Worm (Caenorhabditis elegans) whole organism, L1 larva: ENCODE data around the gene cul-6.

ENCODE experiments used
- C04F5.9 ChIP-seq: sonication (generic microtip); optimal IDR thresholded peaks from 2 replicates; lab custom pipeline; 2016; ENCODE audit warnings: missing genetic modification characterization, missing compliant biosample characterization
- C34B4.2 ChIP-seq: sonication (generic microtip); optimal IDR thresholded peaks from 2 replicates; lab custom pipeline; 2017; ENCODE audit warnings: mild to moderate bottlenecking, missing genetic modification characterization, missing compliant biosample characterization
- F16B12.6 ChIP-seq: fragments of 150-350 bp; optimal IDR thresholded peaks from 2 replicates; lab custom pipeline; 2014; ENCODE audit warnings: missing biosample characterization, missing genetic modification characterization
- Y116A8C.19 ChIP-seq: sonication (generic microtip); optimal IDR thresholded peaks from 2 replicates; lab custom pipeline; 2016; ENCODE audit warnings: missing compliant biosample characterization, missing genetic modification characterization, borderline replicate concordance
- aha-1 ChIP-seq: fragments of 150-350 bp; optimal IDR thresholded peaks from 2 replicates; lab custom pipeline; 2014; ENCODE audit warnings: missing biosample characterization, missing genetic modification characterization
- aly-2 ChIP-seq: fragments of 150-350 bp; optimal IDR thresholded peaks from 2 replicates; lab custom pipeline; 2014; ENCODE audit warnings: missing biosample characterization, missing genetic modification characterization
- ama-1 ChIP-seq: fragments of 150-350 bp; optimal IDR thresholded peaks from 2 replicates; lab custom pipeline; 2014
- blmp-1 ChIP-seq: fragments of 150-350 bp; optimal IDR thresholded peaks from 2 replicates; lab custom pipeline; 2014; ENCODE audit warnings: missing biosample characterization, missing genetic modification characterization
- ceh-8 ChIP-seq: fragments of 200-800 bp; sonication (Bioruptor generic); optimal IDR thresholded peaks from 2 replicates; lab custom pipeline; 2018; ENCODE audit warnings: mild to moderate bottlenecking, missing genetic modification characterization, moderate library complexity, missing compliant biosample characterization
- ceh-88 ChIP-seq: fragments of 200-800 bp; sonication (Bioruptor generic); IDR thresholded peaks from 2 replicates; pipeline ENCODE4 v1.3.6; 2022; ENCODE audit warnings: missing genetic modification characterization, missing compliant biosample characterization
- ceh-90 ChIP-seq: sonication (generic microtip); optimal IDR thresholded peaks from 2 replicates; lab custom pipeline; 2016; ENCODE audit warnings: missing genetic modification characterization, missing compliant biosample characterization
- dpl-1 ChIP-seq, 3 experiments: fragments of 150-350 bp in 2 of 3; sonication (generic microtip) in 1 of 3; optimal IDR thresholded peaks; 2 replicates each; lab custom pipeline; 2014 to 2017; ENCODE audit warnings: missing biosample characterization in 3 of 3, missing genetic modification characterization in 3 of 3, missing genetic modification reagents in 3 of 3
- dsc-1 ChIP-seq: sonication (generic microtip); optimal IDR thresholded peaks from 2 replicates; lab custom pipeline; 2016; ENCODE audit warnings: mild to moderate bottlenecking, missing genetic modification characterization, missing compliant biosample characterization
- efl-1 ChIP-seq, 4 experiments: fragments of 150-350 bp; optimal IDR thresholded peaks in 3 of 4; peaks in 1 of 4; 1 replicate in 1 of 4; 2 replicates in 3 of 4; lab custom pipeline; 2014; ENCODE audit warnings: missing biosample characterization in 2 of 4, missing genetic modification characterization in 2 of 4, missing genetic modification reagents in 2 of 4
- egl-27 ChIP-seq, 2 experiments: fragments of 150-350 bp in 1 of 2; sonication (generic microtip); optimal IDR thresholded peaks; 3 replicates each; lab custom pipeline; 2017 to 2018; ENCODE audit warnings: missing biosample characterization in 2 of 2, missing genetic modification characterization in 2 of 2, missing genetic modification reagents in 2 of 2
- elt-2 ChIP-seq: sonication (generic microtip); optimal IDR thresholded peaks from 2 replicates; lab custom pipeline; 2016; ENCODE audit warnings: missing genetic modification characterization, mild to moderate bottlenecking, inconsistent platforms, missing compliant biosample characterization, missing genetic modification reagents
- elt-3 ChIP-seq, 6 experiments: fragments of 150-350 bp in 1 of 6; sonication (generic microtip); optimal IDR thresholded peaks; 2 replicates each; lab custom pipeline; 2017 to 2018; ENCODE audit warnings: missing biosample characterization in 6 of 6, missing genetic modification characterization in 6 of 6, inconsistent platforms in 1 of 6
- ets-5 ChIP-seq: fragments of 200-800 bp; sonication (Bioruptor generic); IDR thresholded peaks from 2 replicates; pipeline ENCODE4 v1.3.6; 2022; ENCODE audit warnings: missing genetic modification characterization, missing compliant biosample characterization
- fkh-10 ChIP-seq: sonication (generic microtip); optimal IDR thresholded peaks from 2 replicates; lab custom pipeline; 2017; ENCODE audit warnings: missing biosample characterization, missing genetic modification reagents, missing genetic modification characterization
- fos-1 ChIP-seq: fragments of 150-350 bp; optimal IDR thresholded peaks from 2 replicates; lab custom pipeline; 2014; ENCODE audit warnings: missing biosample characterization, missing genetic modification characterization
- hlh-17 ChIP-seq: fragments of 200-800 bp; sonication (Bioruptor generic); optimal IDR thresholded peaks from 2 replicates; lab custom pipeline; 2018; ENCODE audit warnings: missing genetic modification characterization, mild to moderate bottlenecking, missing compliant biosample characterization, moderate library complexity, borderline replicate concordance
- hlh-4 ChIP-seq: sonication (generic microtip); optimal IDR thresholded peaks from 2 replicates; lab custom pipeline; 2016; ENCODE audit warnings: mild to moderate bottlenecking, missing genetic modification characterization, missing compliant biosample characterization
- hpl-2 ChIP-seq: fragments of 150-350 bp; optimal IDR thresholded peaks from 2 replicates; lab custom pipeline; 2014; ENCODE audit warnings: missing biosample characterization, missing genetic modification reagents, missing genetic modification characterization
- irx-1 ChIP-seq: sonication (generic microtip); optimal IDR thresholded peaks from 2 replicates; lab custom pipeline; 2016; ENCODE audit warnings: missing genetic modification characterization, missing compliant biosample characterization
- lin-13 ChIP-seq: fragments of 150-350 bp; optimal IDR thresholded peaks from 2 replicates; lab custom pipeline; 2014; ENCODE audit warnings: missing biosample characterization, missing genetic modification reagents, missing genetic modification characterization
- lin-35 ChIP-seq, 2 experiments: fragments of 150-350 bp; optimal IDR thresholded peaks; 2 replicates each; lab custom pipeline; 2014; ENCODE audit warnings: missing biosample characterization in 2 of 2, missing genetic modification characterization in 2 of 2, missing genetic modification reagents in 2 of 2
- lin-39 ChIP-seq: fragments of 150-350 bp; optimal IDR thresholded peaks from 2 replicates; lab custom pipeline; 2014; ENCODE audit warnings: missing biosample characterization, missing genetic modification reagents, missing genetic modification characterization
- lir-3 ChIP-seq: sonication (generic microtip); optimal IDR thresholded peaks from 2 replicates; lab custom pipeline; 2016; ENCODE audit warnings: mild to moderate bottlenecking, missing genetic modification characterization, moderate library complexity, missing compliant biosample characterization; ENCODE audit not compliant: poor library complexity
- lsy-2 ChIP-seq, 2 experiments: fragments of 150-350 bp; optimal IDR thresholded peaks; 2 replicates each; lab custom pipeline; 2014; ENCODE audit warnings: missing biosample characterization in 2 of 2, missing genetic modification characterization in 2 of 2
- mab-9 ChIP-seq: fragments of 200-800 bp; sonication (Bioruptor generic); IDR thresholded peaks from 2 replicates; pipeline ENCODE4 v1.3.6; 2022; ENCODE audit warnings: missing genetic modification reagents, missing genetic modification characterization, missing compliant biosample characterization
- mdl-1 ChIP-seq, 2 experiments: fragments of 150-350 bp; optimal IDR thresholded peaks; 2 replicates each; lab custom pipeline; 2014 to 2017; ENCODE audit warnings: missing biosample characterization in 2 of 2, missing genetic modification characterization in 2 of 2, inconsistent platforms in 1 of 2
- mef-2 ChIP-seq: fragments of 150-350 bp; optimal IDR thresholded peaks from 2 replicates; lab custom pipeline; 2014; ENCODE audit warnings: missing biosample characterization, missing genetic modification characterization
- mep-1 ChIP-seq: fragments of 150-350 bp; optimal IDR thresholded peaks from 2 replicates; lab custom pipeline; 2014; ENCODE audit warnings: missing biosample characterization, missing genetic modification characterization
- nhr-12 ChIP-seq: sonication (generic microtip); optimal IDR thresholded peaks from 2 replicates; lab custom pipeline; 2017; ENCODE audit warnings: missing biosample characterization, missing genetic modification characterization
- nhr-19 ChIP-seq: fragments of 200-800 bp; sonication (Bioruptor generic); conservative IDR thresholded peaks from 2 replicates; pipeline ENCODE4 v1.3.6; 2022; ENCODE audit warnings: missing genetic modification characterization, missing compliant biosample characterization
- nhr-20 ChIP-seq: sonication (generic microtip); optimal IDR thresholded peaks from 2 replicates; lab custom pipeline; 2016; ENCODE audit warnings: mild to moderate bottlenecking, missing genetic modification characterization, missing compliant biosample characterization
- nhr-237 ChIP-seq: fragments of 150-350 bp; optimal IDR thresholded peaks from 2 replicates; lab custom pipeline; 2014; ENCODE audit warnings: missing biosample characterization, missing genetic modification characterization
- nhr-28 ChIP-seq: fragments of 150-350 bp; optimal IDR thresholded peaks from 2 replicates; lab custom pipeline; 2014; ENCODE audit warnings: missing biosample characterization, missing genetic modification characterization
- nhr-47 ChIP-seq: sonication (generic microtip); optimal IDR thresholded peaks from 2 replicates; lab custom pipeline; 2016; ENCODE audit warnings: mild to moderate bottlenecking, missing genetic modification characterization, moderate library complexity, missing compliant biosample characterization
- nhr-71 ChIP-seq: sonication (generic microtip); optimal IDR thresholded peaks from 2 replicates; lab custom pipeline; 2016; ENCODE audit warnings: mild to moderate bottlenecking, missing genetic modification characterization, moderate library complexity, missing compliant biosample characterization
- nhr-84 ChIP-seq: sonication (generic microtip); optimal IDR thresholded peaks from 2 replicates; lab custom pipeline; 2017; ENCODE audit warnings: missing biosample characterization, missing genetic modification characterization
- nhr-90 ChIP-seq: sonication (generic microtip); optimal IDR thresholded peaks from 2 replicates; lab custom pipeline; 2016; ENCODE audit warnings: mild to moderate bottlenecking, missing genetic modification characterization, missing compliant biosample characterization; ENCODE audit not compliant: poor library complexity
- pag-3 ChIP-seq: sonication (generic microtip); optimal IDR thresholded peaks from 2 replicates; lab custom pipeline; 2017; ENCODE audit warnings: missing genetic modification characterization, mild to moderate bottlenecking, missing compliant biosample characterization, antibody characterized with exemption, borderline replicate concordance; ENCODE audit not compliant: insufficient read depth
- pax-3 ChIP-seq: fragments of 200-800 bp; sonication (Bioruptor generic); optimal IDR thresholded peaks from 2 replicates; lab custom pipeline; 2018; ENCODE audit warnings: mild to moderate bottlenecking, missing genetic modification characterization, moderate library complexity, missing compliant biosample characterization
- rnt-1 ChIP-seq: sonication (generic microtip); optimal IDR thresholded peaks from 2 replicates; lab custom pipeline; 2016; ENCODE audit warnings: mild to moderate bottlenecking, missing genetic modification characterization, moderate library complexity, missing compliant biosample characterization
- snpc-4 ChIP-seq: fragments of 150-350 bp; optimal IDR thresholded peaks from 2 replicates; lab custom pipeline; 2014; ENCODE audit warnings: missing biosample characterization, missing genetic modification characterization
- sox-4 ChIP-seq: sonication (generic microtip); optimal IDR thresholded peaks from 2 replicates; lab custom pipeline; 2016; ENCODE audit warnings: missing genetic modification characterization, missing compliant biosample characterization
- sup-37 ChIP-seq: fragments of 200-800 bp; sonication (Bioruptor generic); optimal IDR thresholded peaks from 2 replicates; lab custom pipeline; 2018; ENCODE audit warnings: mild to moderate bottlenecking, missing genetic modification characterization, missing compliant biosample characterization
- unc-30 ChIP-seq: sonication (generic microtip); optimal IDR thresholded peaks from 2 replicates; lab custom pipeline; 2017; ENCODE audit warnings: missing biosample characterization, missing genetic modification characterization
- unc-98 ChIP-seq: fragments of 200-800 bp; sonication (Bioruptor generic); IDR thresholded peaks from 2 replicates; pipeline ENCODE4 v1.3.6; 2022; ENCODE audit warnings: missing genetic modification characterization, missing compliant biosample characterization
- vab-15 ChIP-seq: sonication (generic microtip); optimal IDR thresholded peaks from 2 replicates; lab custom pipeline; 2017; ENCODE audit warnings: missing genotype, mild to moderate bottlenecking, missing genetic modification characterization, missing compliant biosample characterization
- zip-4 ChIP-seq: fragments of 200-800 bp; sonication (Bioruptor generic); optimal IDR thresholded peaks from 2 replicates; lab custom pipeline; 2018; ENCODE audit warnings: mild to moderate bottlenecking, missing genetic modification characterization, moderate library complexity, missing compliant biosample characterization

cul-6 gene

ce11 chrIV:12594574-12594973, 4.3 kb upstream of the cul-6 start (continued):
- peak; percentile 71 to 73 for TF ChIP-seq efl-1 (optimal IDR thresholded peaks at IDR 0.05; lab: Kevin White, UChicago)
- TF ChIP-seq efl-1 (GFP tag; optimal IDR thresholded peaks at IDR 0.05 in 1 of 2; lab: Kevin White, UChicago) = peak; percentile 59 to 96
- peak; percentile 56 for TF ChIP-seq sox-4 (tag; lab: Kevin White, UChicago)
- peak in 1 of 2 experiments; percentile 83 for TF ChIP-seq mdl-1 (tag; optimal IDR thresholded peaks at IDR 0.05; lab: Kevin White, UChicago)
- TF ChIP-seq lin-39 (tag; lab: Kevin White, UChicago) = no peak
- peak; percentile 61 for TF ChIP-seq lir-3 (tag; lab: Kevin White, UChicago)
- peak; percentile 59 for TF ChIP-seq vab-15 (tag; lab: Kevin White, UChicago)
- peak; percentile 93 for TF ChIP-seq rnt-1 (tag; lab: Kevin White, UChicago)
- peak; percentile 40 for TF ChIP-seq aly-2 (tag; lab: Kevin White, UChicago)
- TF ChIP-seq nhr-90 (tag; lab: Kevin White, UChicago) = peak; percentile 70
- peak; percentile 23 for TF ChIP-seq sup-37 (GFP tag; lab: Kevin White, UChicago)
- peak; percentile 50 for TF ChIP-seq mep-1 (tag; lab: Kevin White, UChicago)
- peak; percentile 13 for TF ChIP-seq zip-4 (GFP tag; lab: Kevin White, UChicago)
- TF ChIP-seq dsc-1 = peak; percentile 73
- no peak for TF ChIP-seq ama-1 (lab: Kevin White, UChicago)
- no peak for TF ChIP-seq Y116A8C.19
- TF ChIP-seq pag-3 = no peak
- no peak for TF ChIP-seq ceh-90 (tag; lab: Kevin White, UChicago)
- TF ChIP-seq snpc-4 = peak; percentile 42
- peak; percentile 87 for TF ChIP-seq nhr-47 (tag; lab: Kevin White, UChicago)
- TF ChIP-seq hlh-17 (GFP tag; lab: Kevin White, UChicago) = no peak
- TF ChIP-seq ceh-8 (GFP tag; lab: Kevin White, UChicago) = peak; percentile 77
- TF ChIP-seq ceh-88 (GFP tag; lab: Robert Waterston, UW) = peak; percentile 68; the same call in 1 of the 2 replicates
- TF ChIP-seq elt-2 (tag; lab: Kevin White, UChicago) = no peak
- TF ChIP-seq nhr-71 (tag; lab: Kevin White, UChicago) = peak; percentile 89
- TF ChIP-seq hlh-4 (tag; lab: Kevin White, UChicago) = no peak
- peak; percentile 68 to 78 for TF ChIP-seq lin-35 (GFP tag; optimal IDR thresholded peaks at IDR 0.05; lab: Kevin White, UChicago)
- TF ChIP-seq irx-1 (tag; lab: Kevin White, UChicago) = peak; percentile 75
- TF ChIP-seq F16B12.6 (tag; lab: Kevin White, UChicago) = peak; percentile 41
- peak in 2 of 6 experiments; percentile 1 to 21 for TF ChIP-seq elt-3 (tag; optimal IDR thresholded peaks at IDR 0.05; lab: Kevin White, UChicago)
- 0 out of 2 replicates have a peak, but pooled peaks have one; percentile 17 for TF ChIP-seq mab-9 (GFP tag; lab: Robert Waterston, UW)
- no peak for TF ChIP-seq nhr-237 (tag; lab: Kevin White, UChicago)
- no peak for TF ChIP-seq hpl-2 (GFP tag; lab: Kevin White, UChicago)
- TF ChIP-seq nhr-12 (tag; lab: Kevin White, UChicago) = no peak
- TF ChIP-seq unc-98 (GFP tag; lab: Robert Waterston, UW) = peak; percentile 70
- TF ChIP-seq lsy-2 (tag; optimal IDR thresholded peaks at IDR 0.05; lab: Kevin White, UChicago) = peak; percentile 74
- TF ChIP-seq unc-30 (tag; lab: Kevin White, UChicago) = no peak
- no peak for TF ChIP-seq blmp-1 (tag; lab: Kevin White, UChicago)
- TF ChIP-seq C34B4.2 (tag; lab: Kevin White, UChicago) = no peak
- TF ChIP-seq nhr-84 = no peak
- peak; percentile 86 for TF ChIP-seq nhr-20 (tag; lab: Kevin White, UChicago)
- TF ChIP-seq aha-1 (tag; lab: Kevin White, UChicago) = no peak
- TF ChIP-seq nhr-19 (GFP tag; lab: Robert Waterston, UW) = peak; percentile 82
- no peak for TF ChIP-seq nhr-28
- peak; percentile 21 for TF ChIP-seq lin-13 (GFP tag; lab: Kevin White, UChicago)
- peak; percentile 33 for TF ChIP-seq fkh-10 (GFP tag; lab: Kevin White, UChicago)
- TF ChIP-seq fos-1 (tag; lab: Kevin White, UChicago) = peak; percentile 61
- TF ChIP-seq mef-2 = peak; percentile 52
- TF ChIP-seq pax-3 (tag; lab: Kevin White, UChicago) = peak; percentile 33
- no peak for TF ChIP-seq ets-5
- no peak for TF ChIP-seq egl-27 (tag; optimal IDR thresholded peaks at IDR 0.05; lab: Kevin White, UChicago)
- peak; percentile 27 to 67 (median 53) for TF ChIP-seq dpl-1 (GFP tag; optimal IDR thresholded peaks at IDR 0.05; lab: Kevin White, UChicago)
- no peak for TF ChIP-seq C04F5.9 (tag; lab: Kevin White, UChicago)
